Fruit fly (Drosophila melanogaster): ENCODE results near the gene EndoU.
"Not testable (repeated sequence)": the region's sequence is repeated elsewhere in the genome, so short reads cannot be mapped to it uniquely, and the experiment has no call there.

The EndoU gene

DNA sequence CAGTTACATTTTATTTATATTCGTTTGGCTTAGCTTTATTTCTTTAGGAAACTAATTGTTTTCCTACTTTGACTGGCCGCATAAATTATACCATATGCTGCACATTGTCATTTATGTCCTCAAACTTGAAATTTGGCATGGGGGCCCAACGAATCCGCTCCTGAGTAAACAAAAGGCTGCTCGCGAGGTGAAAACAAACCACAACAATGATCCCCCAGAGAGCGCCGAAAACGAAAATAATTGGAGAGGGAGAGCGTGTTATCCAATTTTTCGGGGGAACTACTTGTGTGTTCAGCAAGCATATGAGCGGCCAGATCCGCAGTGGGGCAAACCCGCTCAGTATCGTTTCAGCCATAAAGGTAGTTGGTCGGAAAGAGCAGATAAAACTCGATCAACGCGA, at the start of gene EndoU:
TSS of gene EndoU (plus strand) at position 301 of the 400 bp plus-strand sequence.
- not testable (repeated sequence) for TF ChIP-seq usp (GFP tag; optimal IDR thresholded peaks at IDR 0.05); psq (optimal IDR thresholded peaks at IDR 0.05); pan (optimal IDR thresholded peaks at IDR 0.05)

dm6 chr3R:15859896-15860295, 48.3 kb upstream of the EndoU start, which contains the start of gene CG9632:
Gene CG9632 (plus strand): TSS chr3R:15860196.
- no peak for TF ChIP-seq psq (optimal IDR thresholded peaks at IDR 0.05)
- no peak for TF ChIP-seq usp (GFP tag; optimal IDR thresholded peaks at IDR 0.05)
- TF ChIP-seq Dll (optimal IDR thresholded peaks at IDR 0.05), result no peak
- TF ChIP-seq EcR (GFP tag; optimal IDR thresholded peaks at IDR 0.05), result no peak
- no peak for TF ChIP-seq CG8478 (optimal IDR thresholded peaks at IDR 0.05)

dm6 chr3R:15872829-15873440, 35.3 kb upstream of the EndoU start:
- no peak for TF ChIP-seq psq (optimal IDR thresholded peaks at IDR 0.05)
- TF ChIP-seq usp (GFP tag; optimal IDR thresholded peaks at IDR 0.05), result no peak
- no peak for TF ChIP-seq Dll (optimal IDR thresholded peaks at IDR 0.05)
- TF ChIP-seq pan (optimal IDR thresholded peaks at IDR 0.05), result no peak
- TF ChIP-seq EcR (GFP tag; optimal IDR thresholded peaks at IDR 0.05), result no peak
- no peak for TF ChIP-seq CG8478 (optimal IDR thresholded peaks at IDR 0.05)

dm6 chr3R:15875611-15876010, 32.6 kb upstream of the EndoU start, which contains the start of gene CG31183:
Gene CG31183 (minus strand): TSS chr3R:15875939.
- TF ChIP-seq usp (GFP tag; optimal IDR thresholded peaks at IDR 0.05) (no peak), psq (optimal IDR thresholded peaks at IDR 0.05) (no peak), CG8478 (optimal IDR thresholded peaks at IDR 0.05) (no peak), pan (optimal IDR thresholded peaks at IDR 0.05) (no peak), EcR (GFP tag; optimal IDR thresholded peaks at IDR 0.05) (no peak), Dll (optimal IDR thresholded peaks at IDR 0.05) (no peak)

DNA sequence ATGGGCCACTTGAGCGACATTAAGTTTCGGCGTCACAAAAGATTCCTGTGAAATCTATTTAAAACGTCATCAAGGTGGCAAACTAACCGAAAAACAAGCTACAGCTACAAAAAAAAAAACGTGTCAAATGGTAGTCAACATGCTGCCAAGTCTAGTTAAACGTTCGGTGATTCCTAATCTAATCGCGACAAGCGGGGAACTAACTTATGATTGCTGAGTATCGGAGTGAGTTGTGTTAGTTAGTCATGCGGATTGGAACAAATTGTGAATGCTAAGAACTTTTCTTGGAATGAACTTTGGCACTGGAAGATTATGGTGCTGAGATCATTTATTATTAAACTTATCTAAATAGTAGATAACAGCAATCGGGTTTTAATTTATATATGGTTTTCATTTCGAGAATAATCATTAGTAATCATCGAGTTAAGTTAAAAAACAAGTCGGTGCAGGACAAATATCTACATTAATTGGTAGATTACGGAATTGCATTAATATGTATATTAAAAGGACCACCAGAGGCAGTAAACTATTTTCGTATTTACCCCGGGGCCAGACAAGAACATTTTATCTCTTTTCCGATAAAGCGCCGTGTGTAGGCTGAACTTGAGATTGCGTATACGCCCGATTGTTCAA, 16.9 kb upstream of the EndoU start:
- TF ChIP-seq EcR (GFP tag; optimal IDR thresholded peaks at IDR 0.05) (no peak), Dll (optimal IDR thresholded peaks at IDR 0.05) (no peak)

DNA sequence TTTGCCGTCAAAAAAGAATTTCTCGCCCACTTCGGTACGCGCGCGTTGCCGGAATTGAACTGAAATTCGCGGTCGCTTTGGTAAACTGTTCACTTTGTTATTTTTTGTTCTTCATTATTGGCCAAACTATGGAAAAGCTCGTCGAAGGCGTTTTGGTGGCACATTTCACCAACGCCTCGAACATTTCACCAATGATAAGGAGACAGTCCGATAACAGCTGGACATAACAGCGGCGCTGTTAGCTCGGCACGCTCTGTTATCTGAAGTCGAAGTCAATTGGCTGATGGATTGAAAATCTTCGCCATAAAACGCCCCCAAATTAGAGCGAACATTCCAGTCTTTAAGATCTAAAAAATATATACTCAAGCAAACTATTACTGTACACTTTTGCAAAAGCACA, 12.2 kb upstream of the EndoU start, which contains the start of gene CG14877:
TSS of gene CG14877 (minus strand) at position 101 of the 400 bp plus-strand sequence.
- TF ChIP-seq pan (optimal IDR thresholded peaks at IDR 0.05) (no peak), EcR (GFP tag; optimal IDR thresholded peaks at IDR 0.05) (no peak), psq (optimal IDR thresholded peaks at IDR 0.05) (no peak), Dll (optimal IDR thresholded peaks at IDR 0.05) (no peak), usp (GFP tag; optimal IDR thresholded peaks at IDR 0.05) (no peak), CG8478 (optimal IDR thresholded peaks at IDR 0.05) (no peak)

DNA sequence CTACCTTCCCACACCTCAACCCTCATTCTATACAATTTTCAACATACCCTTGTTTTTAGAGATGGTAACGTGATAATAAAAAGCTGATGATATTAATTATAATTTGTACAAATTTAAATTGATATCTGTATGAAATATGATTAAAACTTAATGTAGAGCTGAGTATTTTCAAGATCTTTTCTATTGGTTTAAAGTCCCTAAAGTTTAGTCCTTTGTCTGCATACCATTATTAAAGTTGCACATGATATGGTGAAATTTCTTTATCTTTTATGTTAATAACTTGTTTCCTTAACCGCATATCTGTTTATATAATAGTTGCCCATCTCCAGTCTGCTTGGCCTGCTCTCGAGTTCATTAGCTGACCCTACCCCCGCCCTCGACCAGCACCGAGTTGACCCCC, 9.9 kb upstream of the EndoU start:
- TF ChIP-seq usp (GFP tag; optimal IDR thresholded peaks at IDR 0.05), result no peak
- no peak for TF ChIP-seq EcR (GFP tag; optimal IDR thresholded peaks at IDR 0.05)
- TF ChIP-seq Dll (optimal IDR thresholded peaks at IDR 0.05), result no peak
- TF ChIP-seq pan (optimal IDR thresholded peaks at IDR 0.05), result no peak
- no peak for TF ChIP-seq psq (optimal IDR thresholded peaks at IDR 0.05)
- TF ChIP-seq CG8478 (optimal IDR thresholded peaks at IDR 0.05), result no peak

- no peak for TF ChIP-seq pan (optimal IDR thresholded peaks at IDR 0.05)
- TF ChIP-seq CG8478 (optimal IDR thresholded peaks at IDR 0.05), result no peak
- TF ChIP-seq EcR (GFP tag; optimal IDR thresholded peaks at IDR 0.05), result no peak
- no peak for TF ChIP-seq usp (GFP tag; optimal IDR thresholded peaks at IDR 0.05)
- TF ChIP-seq Dll (optimal IDR thresholded peaks at IDR 0.05), result no peak
- no peak for TF ChIP-seq psq (optimal IDR thresholded peaks at IDR 0.05)
These were observed 8.5 kb upstream of the EndoU start for dm6 chr3R:15899650-15900049.

dm6 chr3R:15901097-15901709, 7.0 kb upstream of the EndoU start:
- peak; percentile 96 for TF ChIP-seq Dll (optimal IDR thresholded peaks at IDR 0.05)

dm6 chr3R:15904543-15904942, 3.7 kb upstream of the EndoU start, which contains the start of gene glob1:
Gene glob1 (minus strand): TSS chr3R:15904643.
- not testable (repeated sequence) for TF ChIP-seq usp (GFP tag; optimal IDR thresholded peaks at IDR 0.05); EcR (GFP tag; optimal IDR thresholded peaks at IDR 0.05); pan (optimal IDR thresholded peaks at IDR 0.05)

- TF ChIP-seq EcR (GFP tag; optimal IDR thresholded peaks at IDR 0.05), result no peak
- TF ChIP-seq Dll (optimal IDR thresholded peaks at IDR 0.05), result no peak
- TF ChIP-seq CG8478 (optimal IDR thresholded peaks at IDR 0.05), result no peak
- TF ChIP-seq usp (GFP tag; optimal IDR thresholded peaks at IDR 0.05), result no peak
- TF ChIP-seq pan (optimal IDR thresholded peaks at IDR 0.05), result no peak
- no peak for TF ChIP-seq psq (optimal IDR thresholded peaks at IDR 0.05)
These were observed 5.0 kb downstream of the EndoU start for dm6 chr3R:15913231-15913630.

- TF ChIP-seq CG8478 (optimal IDR thresholded peaks at IDR 0.05) (no peak), psq (optimal IDR thresholded peaks at IDR 0.05) (no peak), EcR (GFP tag; optimal IDR thresholded peaks at IDR 0.05) (no peak), usp (GFP tag; optimal IDR thresholded peaks at IDR 0.05) (no peak), pan (optimal IDR thresholded peaks at IDR 0.05) (no peak), Dll (optimal IDR thresholded peaks at IDR 0.05) (no peak)
These were observed 9.7 kb downstream of the EndoU start, which contains the start of gene CG45105 for dm6 chr3R:15917907-15918306. Gene CG45105 (minus strand): TSS chr3R:15918007.

Measured in whole organism.